Worm (Caenorhabditis elegans): ENCODE results near the gene gst-3.
A peak's percentile ranks its signal among the peaks of the same experiment; 100 is the strongest.

gst-3 gene

DNA sequence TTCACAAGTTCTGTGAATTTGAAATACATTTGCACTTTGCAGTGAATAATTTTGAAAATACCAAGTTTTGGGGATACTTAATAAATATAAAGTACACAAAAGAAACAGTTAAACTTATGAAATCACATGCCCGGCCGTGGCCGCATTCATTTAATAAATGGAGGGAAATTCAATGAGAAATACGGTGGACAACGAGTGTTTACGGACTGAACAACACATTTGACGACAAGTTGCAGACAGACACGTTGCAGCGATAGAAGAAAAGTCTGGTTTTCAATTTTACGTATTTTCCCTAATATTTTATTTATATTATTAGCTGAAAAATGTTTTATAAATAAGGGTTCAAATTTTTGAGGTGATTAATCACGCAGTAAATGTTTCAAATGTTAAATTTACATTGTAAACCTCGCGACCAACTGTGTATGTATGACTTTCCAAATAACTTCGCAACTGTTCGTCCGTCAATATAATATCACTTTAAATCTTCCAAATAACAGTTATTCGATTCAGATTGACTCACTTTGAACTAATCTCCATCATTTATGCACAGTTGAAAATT, 11.5 kb upstream of the gst-3 start, which contains the start of gene copg-1 (continued):
- TF ChIP-seq fkh-10 (GFP tag; optimal IDR thresholded peaks at IDR 0.05) (peak; percentile 13), dve-1 (tag; optimal IDR thresholded peaks at IDR 0.05; ENCODE audit: insufficient read depth) (peak; percentile 39), lim-7 (GFP tag; IDR thresholded peaks at IDR 0.05) (no peak), mep-1 (tag; optimal IDR thresholded peaks at IDR 0.05) (peak; percentile 42), unc-39 (tag; optimal IDR thresholded peaks at IDR 0.05) (no peak), tag-97 (GFP tag; IDR thresholded peaks at IDR 0.05) (no peak), spr-3 (GFP tag; optimal IDR thresholded peaks at IDR 0.05) (no peak), arid-1 (GFP tag; conservative IDR thresholded peaks at IDR 0.05) (no peak), ceh-82 (tag; optimal IDR thresholded peaks at IDR 0.05) (no peak), T20F7.1 (GFP tag; optimal IDR thresholded peaks at IDR 0.05) (peak; percentile 52), pqm-1 (tag; optimal IDR thresholded peaks at IDR 0.05) (no peak), ceh-44 (GFP tag; IDR thresholded peaks at IDR 0.05) (no peak), ztf-7 (tag; optimal IDR thresholded peaks at IDR 0.05) (no peak), Y75B8A.6 (GFP tag; IDR thresholded peaks at IDR 0.05) (no peak), snpc-1.2 (GFP tag; IDR thresholded peaks at IDR 0.05) (no peak), F49E8.2 (tag; optimal IDR thresholded peaks at IDR 0.05; ENCODE audit: borderline replicate concordance) (no peak), pha-4 (GFP tag; IDR thresholded peaks at IDR 0.05) (no peak), pha-4 (tag; optimal IDR thresholded peaks at IDR 0.05) (no peak), mdt-29 (GFP tag; IDR thresholded peaks at IDR 0.05) (no peak), zag-1 (tag; optimal IDR thresholded peaks at IDR 0.05) (no peak), daf-8 (GFP tag; IDR thresholded peaks at IDR 0.05) (no peak), ZK546.5 (tag; optimal IDR thresholded peaks at IDR 0.05) (no peak), ces-1 (GFP tag; optimal IDR thresholded peaks at IDR 0.05) (peak; percentile 55), nhr-48 (tag; optimal IDR thresholded peaks at IDR 0.05) (no peak), fos-1 (tag; optimal IDR thresholded peaks at IDR 0.05) (no peak), gei-8 (GFP tag; optimal IDR thresholded peaks at IDR 0.05) (no peak), daf-12 (tag; optimal IDR thresholded peaks at IDR 0.05) (no peak), zip-11 (GFP tag; IDR thresholded peaks at IDR 0.05) (no peak), saeg-2 (GFP tag; IDR thresholded peaks at IDR 0.05) (no peak), snpc-4 (tag; optimal IDR thresholded peaks at IDR 0.05) (no peak), aha-1 (tag) (peak; percentile 74), duxl-1 (tag; optimal IDR thresholded peaks at IDR 0.05; ENCODE audit: poor library complexity) (no peak), lin-13 (GFP tag; optimal IDR thresholded peaks at IDR 0.05) (peak; percentile 42), cey-2 (tag; optimal IDR thresholded peaks at IDR 0.05; ENCODE audit: borderline replicate concordance, insufficient read depth) (no peak), nhr-111 (GFP tag; optimal IDR thresholded peaks at IDR 0.05) (no peak), nhr-77 (tag; optimal IDR thresholded peaks at IDR 0.05) (no peak), ceh-28 (tag; optimal IDR thresholded peaks at IDR 0.05) (no peak), hif-1 (tag; optimal IDR thresholded peaks at IDR 0.05) (no peak), egl-27 (tag; optimal IDR thresholded peaks at IDR 0.05) (no peak), attf-4 (tag; optimal IDR thresholded peaks at IDR 0.05) (no peak), lin-39 (tag; optimal IDR thresholded peaks at IDR 0.05) (no peak), hlh-11 (tag; optimal IDR thresholded peaks at IDR 0.05) (peak; percentile 24), D1046.2 (GFP tag; IDR thresholded peaks at IDR 0.05) (no peak), lin-38 (GFP tag; IDR thresholded peaks at IDR 0.05) (peak; percentile 39; the same call in 1 of the 2 replicates), lsy-2 (tag; optimal IDR thresholded peaks at IDR 0.05) (peak in 1 of 2 experiments; percentile 96), rbr-2 (tag; optimal IDR thresholded peaks at IDR 0.05) (peak; percentile 19), nhr-11 (tag; optimal IDR thresholded peaks at IDR 0.05) (no peak), egl-43 (GFP tag; IDR thresholded peaks at IDR 0.05) (no peak), set-16 (GFP tag; IDR thresholded peaks at IDR 0.05) (no peak)

Data from whole organism, L4 larva.